Worm (Caenorhabditis elegans) whole organism, young adult: ENCODE results near the gene K06A4.10.

Experiments
- B0336.3 ChIP-seq: fragments of 200-800 bp; sonication (Bioruptor generic); IDR thresholded peaks from 2 replicates; pipeline ENCODE4 v1.3.6; 2022; ENCODE audit warnings: missing genetic modification characterization, missing compliant biosample characterization
- D2030.7 ChIP-seq: fragments of 200-800 bp; sonication (Bioruptor generic); IDR thresholded peaks from 2 replicates; pipeline ENCODE4 v1.3.6; 2022; ENCODE audit warnings: missing genetic modification reagents, missing genetic modification characterization, missing compliant biosample characterization
- F49E8.2 ChIP-seq: sonication (generic microtip); optimal IDR thresholded peaks from 3 replicates; lab custom pipeline; 2017; ENCODE audit warnings: missing genetic modification characterization, mild to moderate bottlenecking, missing compliant biosample characterization, antibody characterized with exemption, moderate library complexity; ENCODE audit not compliant: insufficient read depth
- Y56A3A.18 ChIP-seq: fragments of 200-800 bp; sonication (Bioruptor generic); IDR thresholded peaks from 2 replicates; pipeline ENCODE4 v1.3.6; 2022; ENCODE audit warnings: missing genetic modification reagents, missing genetic modification characterization, missing compliant biosample characterization
- ceh-79 ChIP-seq: sonication (generic microtip); optimal IDR thresholded peaks from 2 replicates; lab custom pipeline; 2017; ENCODE audit warnings: mild to moderate bottlenecking, missing genetic modification characterization, missing compliant biosample characterization
- him-1 ChIP-seq: sonication (generic microtip); optimal IDR thresholded peaks from 2 replicates; lab custom pipeline; 2016; ENCODE audit warnings: missing genotype, missing genetic modification reagents, missing genetic modification characterization, missing compliant biosample characterization
- lin-40 ChIP-seq: sonication (generic microtip); optimal IDR thresholded peaks from 2 replicates; lab custom pipeline; 2016; ENCODE audit warnings: missing genetic modification characterization, mild to moderate bottlenecking, missing compliant biosample characterization, missing genotype, missing genetic modification reagents
- lsl-1 ChIP-seq: fragments of 200-800 bp; sonication (Bioruptor generic); optimal IDR thresholded peaks from 2 replicates; lab custom pipeline; 2018; ENCODE audit warnings: mild to moderate bottlenecking, missing genetic modification characterization, moderate library complexity, missing compliant biosample characterization
- mxl-1 ChIP-seq: sonication (generic microtip); optimal IDR thresholded peaks from 2 replicates; lab custom pipeline; 2016; ENCODE audit warnings: missing genetic modification characterization, missing compliant biosample characterization
- nhr-27 ChIP-seq: fragments of 200-800 bp; sonication (Bioruptor generic); optimal IDR thresholded peaks from 2 replicates; lab custom pipeline; 2018; ENCODE audit warnings: mild to moderate bottlenecking, missing genetic modification characterization, moderate library complexity, missing compliant biosample characterization
- pha-4 ChIP-seq: fragments of 150-350 bp; sonication (generic microtip); optimal IDR thresholded peaks from 2 replicates; lab custom pipeline; 2014; ENCODE audit warnings: missing biosample characterization, missing genetic modification reagents, missing genetic modification characterization
- rec-8 ChIP-seq, 2 experiments: sonication (generic microtip); optimal IDR thresholded peaks; 2 replicates each; lab custom pipeline; 2016; ENCODE audit warnings: mild to moderate bottlenecking in 2 of 2, missing genetic modification characterization in 2 of 2, missing genetic modification reagents in 2 of 2, missing genotype in 2 of 2, missing biosample characterization in 1 of 2, missing compliant biosample characterization in 1 of 2, moderate library complexity in 1 of 2
- sea-2 ChIP-seq: fragments of 200-800 bp; sonication (Bioruptor generic); IDR thresholded peaks from 2 replicates; pipeline ENCODE4 v1.3.6; 2022; ENCODE audit warnings: missing genetic modification characterization, missing compliant biosample characterization

DNA sequence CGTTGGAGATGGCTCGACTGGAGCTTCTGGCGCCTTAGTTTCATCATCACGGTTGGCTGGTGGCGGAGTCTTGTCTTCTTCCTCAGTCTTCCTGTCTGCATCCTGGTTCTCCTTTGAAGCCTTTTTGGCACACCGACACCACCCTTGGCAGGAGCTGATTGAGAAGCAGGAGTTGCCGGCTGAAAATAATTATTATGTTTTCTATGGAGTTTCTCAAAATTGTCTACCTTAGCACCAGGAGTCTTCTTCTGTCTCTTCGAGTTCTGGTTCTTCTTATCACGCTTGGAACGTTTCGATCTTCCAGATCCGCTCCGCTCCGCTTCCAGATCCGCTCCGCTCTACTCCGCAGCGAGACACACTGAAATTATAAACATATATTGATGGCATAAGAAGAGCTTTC lies 9.0 kb downstream of the K06A4.10 start, which contains the start of gene K06A4.6:
- TF ChIP-seq lsl-1 (GFP tag; lab: Kevin White, UChicago) (no peak), F49E8.2 (tag; lab: Kevin White, UChicago) (no peak), ceh-79 (tag; lab: Kevin White, UChicago) (no peak), Y56A3A.18 (GFP tag; lab: Robert Waterston, UW) (no peak), pha-4 (tag; lab: Kevin White, UChicago) (no peak), lin-40 (no peak), D2030.7 (GFP tag; lab: Robert Waterston, UW) (no peak), B0336.3 (no peak), sea-2 (GFP tag; lab: Robert Waterston, UW) (no peak), mxl-1 (tag; lab: Kevin White, UChicago) (no peak), him-1 (tag; lab: Kevin White, UChicago) (no peak), rec-8 (tag; optimal IDR thresholded peaks at IDR 0.05; lab: Kevin White, UChicago) (no peak), nhr-27 (tag; lab: Kevin White, UChicago) (no peak)
